Worm (Caenorhabditis elegans) whole organism, midembryonic: Measurements from ENCODE around the gene pkn-1.

Experiments
- med-1 ChIP-seq: sonication (generic microtip); optimal IDR thresholded peaks from 2 replicates; lab custom pipeline; 2017; ENCODE audit warnings: missing genetic modification characterization, mild to moderate bottlenecking, missing compliant biosample characterization, antibody characterized with exemption, missing genetic modification reagents; ENCODE audit not compliant: insufficient read depth
- ref-1 ChIP-seq: fragments of 200-800 bp; sonication (Bioruptor generic); conservative IDR thresholded peaks from 2 replicates; pipeline ENCODE4 v1.3.6; 2022; ENCODE audit warnings: missing genetic modification reagents, missing genetic modification characterization, missing compliant biosample characterization

ce11 chrX:10419743-10420142 lies 22.7 kb downstream of the pkn-1 start, which contains the start of gene cdk-11.2:
- TF ChIP-seq med-1 (GFP tag; lab: Kevin White, UChicago) (no peak), ref-1 (no peak)
